Worm (Caenorhabditis elegans) whole organism, L4/young adult: ENCODE results near the gene T28C6.8.

ENCODE experiments used
- W03F9.2 ChIP-seq: fragments of 150-350 bp; optimal IDR thresholded peaks from 2 replicates; lab custom pipeline; 2014; ENCODE audit warnings: missing biosample characterization, missing genetic modification characterization
- dao-5 ChIP-seq: sonication (generic microtip); optimal IDR thresholded peaks from 2 replicates; lab custom pipeline; 2016; ENCODE audit warnings: missing genotype, missing genetic modification characterization, moderate library complexity, missing compliant biosample characterization
- him-1 ChIP-seq: sonication (generic microtip); optimal IDR thresholded peaks from 2 replicates; lab custom pipeline; 2016; ENCODE audit warnings: missing genotype, missing genetic modification reagents, missing genetic modification characterization, missing compliant biosample characterization

Gene T28C6.8

ce11 chrIV:8844457-8844856 lies 13.9 kb upstream of the T28C6.8 start, which contains the start of gene T11B7.2:
Gene T11B7.2 (minus strand): TSS chrIV:8844557.
- no peak for TF ChIP-seq dao-5 (tag; lab: Kevin White, UChicago)
- no peak for TF ChIP-seq W03F9.2 (tag; lab: Kevin White, UChicago)
- no peak for TF ChIP-seq him-1 (tag; lab: Kevin White, UChicago)

- TF ChIP-seq him-1 (tag; lab: Kevin White, UChicago) (no peak), W03F9.2 (tag; lab: Kevin White, UChicago) (no peak), dao-5 (tag; lab: Kevin White, UChicago) (no peak)
These were observed 9.7 kb upstream of the T28C6.8 start, which contains the start of the genes T28C6.11 and T11B7.1 for ce11 chrIV:8840161-8840765. Gene T28C6.11 (minus strand): TSS chrIV:8840261. Gene T11B7.1 (plus strand): TSS chrIV:8840715.

DNA sequence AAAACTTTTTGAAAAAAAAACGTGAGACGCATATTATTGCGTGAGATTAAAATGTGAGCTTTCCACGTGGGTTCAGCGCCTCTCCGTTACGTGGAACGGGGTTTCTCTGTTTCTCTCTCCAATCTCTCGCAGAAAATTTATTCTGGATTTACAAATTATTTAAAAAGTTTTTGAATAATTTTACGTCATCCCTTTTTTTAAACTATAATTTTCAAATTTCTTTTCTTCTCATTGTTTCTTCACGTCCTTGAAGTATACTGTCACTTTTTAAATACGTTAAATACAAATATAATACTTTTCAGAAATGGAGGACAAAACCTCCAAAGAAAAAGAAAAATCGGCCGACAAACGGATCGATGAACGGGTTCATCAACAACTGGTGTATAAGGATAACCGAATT lies 3.0 kb downstream of the T28C6.8 start, which contains the start of gene T28C6.7:
TSS of gene T28C6.7 (plus strand) at position 301 of the 400 bp plus-strand sequence.
- TF ChIP-seq dao-5 (tag; lab: Kevin White, UChicago) (no peak), W03F9.2 (tag; lab: Kevin White, UChicago) (no peak), him-1 (tag; lab: Kevin White, UChicago) (no peak)

DNA sequence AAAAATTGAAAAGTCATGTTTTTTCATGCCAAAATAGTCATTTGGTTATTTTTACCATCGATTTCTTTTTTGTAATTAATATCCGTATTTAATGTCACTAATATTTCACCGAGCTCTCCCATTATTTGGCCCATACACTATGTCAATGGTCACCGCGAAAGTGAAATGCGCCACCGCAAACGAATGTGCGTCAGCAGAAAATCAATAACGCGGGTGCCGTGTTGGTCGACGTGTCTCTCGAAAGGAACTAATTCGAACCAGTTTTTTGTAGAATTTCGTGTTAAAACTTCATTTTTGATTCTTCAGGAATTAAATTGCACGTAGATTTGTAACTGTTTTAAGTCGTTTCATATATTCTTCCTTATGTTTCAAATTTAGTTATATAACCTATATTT lies 3.9 kb downstream of the T28C6.8 start:
- TF ChIP-seq dao-5 (tag; lab: Kevin White, UChicago) (no peak), him-1 (tag; lab: Kevin White, UChicago) (no peak), W03F9.2 (tag; lab: Kevin White, UChicago) (no peak)

ce11 chrIV:8825997-8826605 lies 4.4 kb downstream of the T28C6.8 start:
- TF ChIP-seq dao-5 (tag; lab: Kevin White, UChicago), result no peak
- no peak for TF ChIP-seq him-1 (tag; lab: Kevin White, UChicago)
- TF ChIP-seq W03F9.2 (tag; lab: Kevin White, UChicago), result no peak

- no peak for TF ChIP-seq him-1 (tag; lab: Kevin White, UChicago)
- TF ChIP-seq W03F9.2 (tag; lab: Kevin White, UChicago), result no peak
- TF ChIP-seq dao-5 (tag; lab: Kevin White, UChicago), result no peak
These were observed 6.2 kb downstream of the T28C6.8 start, which contains the start of the genes col-117 and col-3 for ce11 chrIV:8824145-8824833. Gene col-117 (minus strand): TSS chrIV:8824195. Gene col-3 (plus strand): TSS chrIV:8824783.

DNA sequence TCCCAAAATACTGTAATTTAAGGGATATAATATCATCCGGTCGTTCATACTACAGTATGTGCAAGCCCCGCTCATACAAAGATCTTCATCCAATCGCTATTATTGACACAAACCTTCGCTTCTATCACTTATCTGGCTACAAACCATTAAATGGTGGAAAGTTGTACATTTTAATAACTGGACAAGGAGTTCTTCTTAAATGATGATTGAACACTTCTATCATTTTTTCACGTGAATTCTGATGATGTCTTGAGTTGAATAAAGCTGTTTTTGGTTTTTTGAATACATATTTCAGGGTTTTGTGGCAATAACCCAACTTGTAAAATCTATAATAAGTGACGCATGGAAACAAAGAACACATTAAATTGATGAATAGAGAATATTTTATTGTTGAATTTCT lies 7.9 kb downstream of the T28C6.8 start:
- TF ChIP-seq dao-5 (tag; lab: Kevin White, UChicago) (no peak), W03F9.2 (tag; lab: Kevin White, UChicago) (no peak), him-1 (tag; lab: Kevin White, UChicago) (no peak)

ce11 chrIV:8821147-8821546 lies 9.4 kb downstream of the T28C6.8 start, which contains the start of gene T28C6.5:
Gene T28C6.5 (plus strand): TSS chrIV:8821447.
- TF ChIP-seq him-1 (tag; lab: Kevin White, UChicago), result no peak
- TF ChIP-seq W03F9.2 (tag; lab: Kevin White, UChicago), result no peak
- TF ChIP-seq dao-5 (tag; lab: Kevin White, UChicago), result no peak

- TF ChIP-seq W03F9.2 (tag; lab: Kevin White, UChicago) (no peak), him-1 (tag; lab: Kevin White, UChicago) (no peak), dao-5 (tag; lab: Kevin White, UChicago) (no peak)
These were observed 10.5 kb downstream of the T28C6.8 start, which contains the start of gene T28C6.3 for ce11 chrIV:8820041-8820440. Gene T28C6.3 (plus strand): TSS chrIV:8820341.

DNA sequence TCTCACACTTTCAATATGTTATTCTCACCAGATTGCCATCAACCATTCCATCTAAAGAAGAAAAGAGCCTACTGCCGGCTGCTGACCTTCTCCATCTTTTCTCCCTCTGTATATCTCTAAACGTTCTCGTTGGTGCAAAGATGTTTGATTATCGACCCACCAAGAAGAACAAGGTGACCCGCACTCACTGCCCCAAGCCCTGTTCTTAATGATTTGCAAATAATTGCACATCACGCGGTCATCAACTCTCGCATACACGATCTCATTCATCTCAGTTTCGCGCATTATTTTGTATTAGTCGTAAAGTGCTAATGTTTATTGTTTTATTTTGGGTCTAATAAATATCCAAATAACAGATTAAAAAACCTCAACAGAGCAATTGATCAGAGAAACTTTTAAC lies 11.1 kb downstream of the T28C6.8 start:
- no peak for TF ChIP-seq him-1 (tag; lab: Kevin White, UChicago)
- TF ChIP-seq W03F9.2 (tag; lab: Kevin White, UChicago), result no peak
- no peak for TF ChIP-seq dao-5 (tag; lab: Kevin White, UChicago)

- no peak for TF ChIP-seq dao-5 (tag; lab: Kevin White, UChicago)
- no peak for TF ChIP-seq W03F9.2 (tag; lab: Kevin White, UChicago)
- TF ChIP-seq him-1 (tag; lab: Kevin White, UChicago), result no peak
These were observed 12.9 kb downstream of the T28C6.8 start, which contains the start of gene T28C6.10 for ce11 chrIV:8817639-8818038. Gene T28C6.10 (plus strand): TSS chrIV:8817939.

DNA sequence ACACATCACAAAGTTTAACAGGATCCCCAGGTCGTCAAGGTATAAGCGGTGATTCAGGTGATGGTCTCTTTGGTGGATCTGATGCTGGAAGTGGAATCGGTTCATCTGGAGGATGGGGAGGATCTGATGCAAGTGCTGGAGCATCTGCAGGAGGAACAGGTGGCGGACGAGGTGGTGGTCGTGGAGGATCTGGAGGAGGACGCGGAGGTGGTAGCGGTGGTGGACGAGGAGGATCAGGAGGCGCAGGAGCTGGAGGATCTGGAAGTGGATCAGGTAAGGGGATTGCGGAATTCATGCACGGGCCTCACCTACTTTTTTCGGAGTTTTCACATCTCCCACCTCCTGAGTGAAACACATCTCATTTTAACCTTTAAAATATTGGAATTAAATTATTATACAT lies 13.9 kb downstream of the T28C6.8 start:
- no peak for TF ChIP-seq him-1 (tag; lab: Kevin White, UChicago)
- TF ChIP-seq dao-5 (tag; lab: Kevin White, UChicago), result no peak
- TF ChIP-seq W03F9.2 (tag; lab: Kevin White, UChicago), result no peak

- TF ChIP-seq dao-5 (tag; lab: Kevin White, UChicago) (no peak), W03F9.2 (tag; lab: Kevin White, UChicago) (no peak), him-1 (tag; lab: Kevin White, UChicago) (no peak)
These were observed 14.5 kb downstream of the T28C6.8 start, which contains the start of gene grsp-2 for ce11 chrIV:8816029-8816428. Gene grsp-2 (plus strand): TSS chrIV:8816329.
